Fruit fly (Drosophila melanogaster): ENCODE results near the gene CG7120.

DNA sequence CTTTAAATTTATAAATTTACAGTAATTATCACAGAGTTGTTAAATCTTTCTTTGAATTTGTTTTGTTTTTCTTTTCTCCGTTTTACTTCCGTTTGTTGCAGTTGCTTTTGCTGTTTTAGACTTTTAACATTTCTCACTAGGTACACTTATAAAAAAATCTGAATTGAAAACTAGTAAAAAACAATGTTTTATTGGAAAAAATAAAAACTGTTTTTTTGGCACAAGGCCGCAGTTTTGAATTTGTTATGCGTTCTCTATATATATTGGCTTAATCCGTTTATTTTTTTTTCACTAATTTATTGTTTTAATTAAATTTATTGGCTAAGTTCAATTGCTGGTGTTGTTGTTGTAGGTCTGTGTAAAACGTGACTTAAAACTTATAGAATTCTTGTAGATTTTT lies 44.3 kb downstream of the CG7120 start:
- no peak for TF ChIP-seq h (optimal IDR thresholded peaks at IDR 0.05)
- no peak for TF ChIP-seq psq (optimal IDR thresholded peaks at IDR 0.05)
- TF ChIP-seq Myc (optimal IDR thresholded peaks at IDR 0.05) = no peak
- no peak for TF ChIP-seq insv (optimal IDR thresholded peaks at IDR 0.05)
- no peak for TF ChIP-seq ttk (optimal IDR thresholded peaks at IDR 0.05)

All from Kc167 (cell line).